Worm (Caenorhabditis elegans): ENCODE results near the gene H41C03.1.
A peak's percentile ranks its signal among the peaks of the same experiment; 100 is the strongest.

Gene H41C03.1

DNA sequence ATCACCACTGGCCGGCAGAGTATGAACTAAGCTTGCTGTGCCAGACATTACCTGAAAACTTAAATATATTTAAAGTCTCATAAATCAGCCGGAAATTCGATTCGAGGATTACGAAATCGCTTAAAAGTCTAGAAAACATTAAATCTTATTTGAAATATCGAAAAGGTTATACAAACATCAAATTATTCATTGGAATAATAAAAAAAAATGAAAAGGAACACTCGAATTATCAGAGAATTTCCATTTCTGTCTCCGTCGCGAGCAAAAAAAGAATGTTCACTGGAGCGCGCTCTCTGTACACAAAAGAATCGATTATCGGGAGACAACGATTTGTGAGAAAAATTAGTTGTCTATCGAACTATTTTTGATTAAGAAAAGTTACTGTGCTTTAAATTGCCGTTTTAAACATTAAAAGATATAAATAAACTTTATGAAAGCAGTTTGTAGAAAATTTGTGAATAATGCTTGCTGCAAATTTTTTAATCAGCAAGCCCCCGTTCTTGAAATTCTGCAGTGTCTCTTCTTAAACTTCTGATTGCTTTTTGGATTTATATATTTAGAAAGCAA, 18.0 kb upstream of the H41C03.1 start, which contains the start of gene fzo-1 (continued):
- TF ChIP-seq fos-1 (tag; optimal IDR thresholded peaks at IDR 0.05) (no peak), C04F5.9 (tag; optimal IDR thresholded peaks at IDR 0.05) (peak; percentile 33), ceh-82 (tag; optimal IDR thresholded peaks at IDR 0.05) (no peak), mep-1 (tag; optimal IDR thresholded peaks at IDR 0.05) (no peak), sup-37 (GFP tag; optimal IDR thresholded peaks at IDR 0.05) (no peak), zip-4 (GFP tag; optimal IDR thresholded peaks at IDR 0.05) (no peak), hlh-4 (tag; optimal IDR thresholded peaks at IDR 0.05) (no peak), ceh-88 (GFP tag; IDR thresholded peaks at IDR 0.05) (peak; percentile 24; the same call in 1 of the 2 replicates), fkh-4 (tag; optimal IDR thresholded peaks at IDR 0.05; ENCODE audit: borderline replicate concordance) (peak; percentile 39), lin-15B (tag; optimal IDR thresholded peaks at IDR 0.05) (peak; percentile 15), mef-2 (tag; optimal IDR thresholded peaks at IDR 0.05) (no peak), zag-1 (tag; optimal IDR thresholded peaks at IDR 0.05) (no peak), sox-4 (tag; optimal IDR thresholded peaks at IDR 0.05) (peak; percentile 71), elt-2 (tag; optimal IDR thresholded peaks at IDR 0.05) (peak; percentile 37), sptf-1 (tag; optimal IDR thresholded peaks at IDR 0.05) (no peak), nhr-20 (tag; optimal IDR thresholded peaks at IDR 0.05) (peak; percentile 59), aha-1 (tag; optimal IDR thresholded peaks at IDR 0.05) (no peak), nhr-19 (GFP tag; conservative IDR thresholded peaks at IDR 0.05) (0 out of 2 replicates have a peak, but pooled peaks have one; percentile 16), irx-1 (tag; optimal IDR thresholded peaks at IDR 0.05) (peak; percentile 20), nhr-28 (tag; optimal IDR thresholded peaks at IDR 0.05) (no peak), isw-1 (GFP tag; IDR thresholded peaks at IDR 0.05) (peak; percentile 52), tlp-1 (tag; optimal IDR thresholded peaks at IDR 0.05) (no peak), efl-1 (optimal IDR thresholded peaks at IDR 0.05) (peak; percentile 42 to 50), efl-1 (GFP tag; optimal IDR thresholded peaks at IDR 0.05 in 1 of 2) (peak; percentile 22 to 36), nhr-11 (tag; optimal IDR thresholded peaks at IDR 0.05) (no peak), nhr-47 (tag; optimal IDR thresholded peaks at IDR 0.05) (peak; percentile 69), ceh-90 (tag; optimal IDR thresholded peaks at IDR 0.05) (peak; percentile 64), dpl-1 (GFP tag; optimal IDR thresholded peaks at IDR 0.05) (peak; percentile 13 to 35 (median 21)), lin-14 (GFP tag; optimal IDR thresholded peaks at IDR 0.05) (peak; percentile 73), mdl-1 (tag; optimal IDR thresholded peaks at IDR 0.05) (no peak), unc-130 (tag; optimal IDR thresholded peaks at IDR 0.05) (no peak), nhr-71 (tag; optimal IDR thresholded peaks at IDR 0.05) (peak; percentile 74)

DNA sequence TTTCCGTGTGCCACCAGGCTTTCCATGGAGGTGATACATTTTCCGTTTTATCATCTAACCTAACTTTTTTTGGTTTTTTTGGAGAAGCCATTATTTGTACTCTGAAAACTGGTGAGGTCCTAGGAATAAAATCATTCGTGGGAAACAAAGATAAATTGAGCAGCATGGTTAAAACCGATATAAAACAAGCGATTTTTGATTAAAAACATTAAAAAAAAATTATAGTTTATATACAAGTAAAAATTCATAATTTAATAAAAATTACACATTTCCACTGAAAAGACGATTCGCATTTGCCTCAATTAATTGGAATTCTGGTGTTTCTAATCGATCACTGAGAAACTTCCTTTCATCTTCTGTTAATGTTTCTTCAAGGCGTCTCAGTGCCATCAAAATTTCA, 15.8 kb upstream of the H41C03.1 start, which contains the start of gene ZK1248.15:
ZK1248.15 (minus strand) TSS at position 101 of the 400 bp plus-strand sequence.
- no peak for TF ChIP-seq ces-1 (GFP tag; optimal IDR thresholded peaks at IDR 0.05)
- TF ChIP-seq egl-27 (tag; optimal IDR thresholded peaks at IDR 0.05), result no peak
- TF ChIP-seq swsn-7 (tag; optimal IDR thresholded peaks at IDR 0.05), result no peak
- TF ChIP-seq nhr-11 (tag; optimal IDR thresholded peaks at IDR 0.05), result no peak
- TF ChIP-seq C16A3.4 (tag; optimal IDR thresholded peaks at IDR 0.05), result no peak
- TF ChIP-seq elt-2 (tag; optimal IDR thresholded peaks at IDR 0.05), result no peak
- no peak for TF ChIP-seq isw-1 (GFP tag; IDR thresholded peaks at IDR 0.05)
- TF ChIP-seq lir-3 (tag; optimal IDR thresholded peaks at IDR 0.05; ENCODE audit: poor library complexity), result no peak
- no peak for TF ChIP-seq lsy-2 (tag; optimal IDR thresholded peaks at IDR 0.05)
- TF ChIP-seq snu-23 (GFP tag; optimal IDR thresholded peaks at IDR 0.05), result no peak

ce11 chrII:5839227-5839626, 15.0 kb upstream of the H41C03.1 start, which contains the start of gene ZK1248.19:
TSS of gene ZK1248.19 (minus strand) at chrII:5839414.
- TF ChIP-seq dsc-1 (tag; optimal IDR thresholded peaks at IDR 0.05) (peak; percentile 14), pag-3 (tag; optimal IDR thresholded peaks at IDR 0.05; ENCODE audit: borderline replicate concordance, insufficient read depth) (no peak), nhr-76 (tag; optimal IDR thresholded peaks at IDR 0.05) (no peak), sox-4 (tag; optimal IDR thresholded peaks at IDR 0.05) (no peak), efl-1 (optimal IDR thresholded peaks at IDR 0.05) (peak; percentile 53 to 54), efl-1 (GFP tag; optimal IDR thresholded peaks at IDR 0.05 in 1 of 2) (peak; percentile 32 to 95), nhr-71 (tag; optimal IDR thresholded peaks at IDR 0.05) (peak; percentile 43), lin-35 (GFP tag; optimal IDR thresholded peaks at IDR 0.05) (peak in 1 of 2 experiments; percentile 39), elt-2 (tag; optimal IDR thresholded peaks at IDR 0.05) (no peak), nhr-85 (tag) (peak; percentile 9), fkh-10 (GFP tag; optimal IDR thresholded peaks at IDR 0.05) (no peak), aha-1 (tag; optimal IDR thresholded peaks at IDR 0.05) (no peak), elt-3 (tag; optimal IDR thresholded peaks at IDR 0.05) (peak in 1 of 6 experiments; percentile 4), ama-1 (optimal IDR thresholded peaks at IDR 0.05) (no peak), mab-9 (GFP tag; IDR thresholded peaks at IDR 0.05) (no peak), efl-3 (GFP tag; optimal IDR thresholded peaks at IDR 0.05) (no peak), C34B4.2 (tag; optimal IDR thresholded peaks at IDR 0.05) (no peak), ces-1 (GFP tag; optimal IDR thresholded peaks at IDR 0.05) (no peak)
